Fruit fly (Drosophila melanogaster) whole organism, wandering third instar larva: ENCODE measurements around the gene Blimp-1.

Experiments
- Abd-B ChIP-seq: fragments of >200 bp; optimal IDR thresholded peaks from 2 replicates; lab custom pipeline; 2017; ENCODE audit warnings: missing biosample characterization, missing genetic modification characterization
- CG32264 ChIP-seq: fragments of 200-800 bp; sonication (Bioruptor generic); optimal IDR thresholded peaks from 2 replicates; lab custom pipeline; 2016; ENCODE audit warnings: missing biosample characterization, missing genetic modification characterization
- CrebA ChIP-seq: fragments of 200-800 bp; sonication (Bioruptor generic); optimal IDR thresholded peaks from 2 replicates; lab custom pipeline; 2016; ENCODE audit warnings: missing biosample characterization, mild to moderate bottlenecking, missing genetic modification characterization, borderline replicate concordance
- Dfd ChIP-seq: fragments of >200 bp; optimal IDR thresholded peaks from 2 replicates; lab custom pipeline; 2017; ENCODE audit warnings: missing biosample characterization, missing genetic modification characterization
- Dif ChIP-seq: fragments of 200-275, 200-300 bp; sonication (Bioruptor generic); optimal IDR thresholded peaks from 2 replicates; lab custom pipeline; 2018; ENCODE audit warnings: missing biosample characterization, missing genetic modification characterization; ENCODE audit not compliant: partially characterized antibody
- GATAd ChIP-seq: sonication (Bioruptor generic); optimal IDR thresholded peaks from 2 replicates; lab custom pipeline; 2016; ENCODE audit warnings: missing biosample characterization, missing genetic modification characterization
- HLH106 ChIP-seq: fragments of 200-800 bp; optimal IDR thresholded peaks from 3 replicates; lab custom pipeline; 2019; ENCODE audit warnings: missing biosample characterization, mild to moderate bottlenecking, missing genetic modification characterization, moderate library complexity
- Hnf4 ChIP-seq: fragments of 200-800 bp; sonication (Bioruptor generic); optimal IDR thresholded peaks from 2 replicates; lab custom pipeline; 2016; ENCODE audit warnings: missing biosample characterization, mild to moderate bottlenecking, missing genetic modification characterization
- Hr78 ChIP-seq: fragments of >200 bp; optimal IDR thresholded peaks from 2 replicates; lab custom pipeline; 2017; ENCODE audit warnings: missing biosample characterization, missing genetic modification characterization
- Hr83 ChIP-seq: fragments of 200-300 bp; sonication (Bioruptor generic); optimal IDR thresholded peaks from 2 replicates; lab custom pipeline; 2016; ENCODE audit warnings: missing biosample characterization, mild to moderate bottlenecking, missing genetic modification characterization, moderate library complexity; ENCODE audit not compliant: poor library complexity, severe bottlenecking
- Mio ChIP-seq: sonication (Bioruptor generic); optimal IDR thresholded peaks from 2 replicates; lab custom pipeline; 2016; ENCODE audit warnings: missing biosample characterization, missing genetic modification characterization
- Myc ChIP-seq: fragments of >200 bp; optimal IDR thresholded peaks from 2 replicates; lab custom pipeline; 2017
- N ChIP-seq: fragments of >200 bp; optimal IDR thresholded peaks from 2 replicates; lab custom pipeline; 2018; ENCODE audit warnings: missing biosample characterization, missing external identifiers, missing genetic modification characterization
- OdsH ChIP-seq: fragments of 200-800 bp; sonication (Bioruptor generic); optimal IDR thresholded peaks from 2 replicates; lab custom pipeline; 2016; ENCODE audit warnings: missing biosample characterization, mild to moderate bottlenecking, missing genetic modification characterization
- Sp1 ChIP-seq: fragments of 200-800 bp; sonication (Bioruptor generic); optimal IDR thresholded peaks from 3 replicates; lab custom pipeline; 2019; ENCODE audit warnings: missing biosample characterization, mild to moderate bottlenecking, missing genetic modification characterization, moderate library complexity
- br ChIP-seq: fragments of 200-800 bp; sonication (Bioruptor generic); optimal IDR thresholded peaks from 2 replicates; lab custom pipeline; 2016; ENCODE audit warnings: missing biosample characterization, missing genetic modification characterization
- brk ChIP-seq: fragments of 200-800 bp; sonication (Bioruptor generic); optimal IDR thresholded peaks from 2 replicates; lab custom pipeline; 2016; ENCODE audit warnings: missing biosample characterization, mild to moderate bottlenecking, missing genetic modification characterization
- dl ChIP-seq, 2 experiments: fragments of 175-275, 200-275 bp in 1 of 2; fragments of 200-275 bp in 1 of 2; sonication (Bioruptor generic); optimal IDR thresholded peaks; lab custom pipeline; 2018; ENCODE audit warnings: mild to moderate bottlenecking in 2 of 2, missing biosample characterization in 2 of 2, missing genetic modification characterization in 2 of 2, moderate library complexity in 2 of 2; ENCODE audit not compliant: partially characterized antibody in 2 of 2, insufficient read depth in 1 of 2
- dmrt93B ChIP-seq: fragments of 200-800 bp; sonication (Bioruptor generic); optimal IDR thresholded peaks from 2 replicates; lab custom pipeline; 2018; ENCODE audit warnings: missing biosample characterization, mild to moderate bottlenecking, missing genetic modification characterization
- dsf ChIP-seq: sonication (Bioruptor generic); optimal IDR thresholded peaks from 2 replicates; lab custom pipeline; 2016; ENCODE audit warnings: missing biosample characterization, missing genetic modification characterization, borderline replicate concordance
- ey ChIP-seq: fragments of 200-800 bp; sonication (Bioruptor generic); optimal IDR thresholded peaks from 2 replicates; lab custom pipeline; 2016; ENCODE audit warnings: missing biosample characterization, missing genetic modification characterization
- foxo ChIP-seq, 2 experiments: fragments of 200-800 bp; sonication (Bioruptor generic); optimal IDR thresholded peaks; 2 replicates in 1 of 2; 3 replicates in 1 of 2; lab custom pipeline; 2016 to 2017; ENCODE audit warnings: missing biosample characterization in 2 of 2, missing genetic modification characterization in 2 of 2
- fru ChIP-seq: fragments of 200-800 bp; sonication (Bioruptor generic); optimal IDR thresholded peaks from 3 replicates; lab custom pipeline; 2016; ENCODE audit warnings: missing biosample characterization, mild to moderate bottlenecking, missing genetic modification characterization
- jim ChIP-seq: fragments of 175-275, 200-325 bp; sonication (Bioruptor generic); optimal IDR thresholded peaks from 2 replicates; lab custom pipeline; 2016; ENCODE audit warnings: missing biosample characterization, mild to moderate bottlenecking, missing genetic modification characterization
- lola ChIP-seq: fragments of >200 bp; optimal IDR thresholded peaks from 2 replicates; lab custom pipeline; 2017; ENCODE audit warnings: missing biosample characterization, missing genetic modification characterization
- pan ChIP-seq: fragments of >200 bp; optimal IDR thresholded peaks from 2 replicates; lab custom pipeline; 2017
- psq ChIP-seq: fragments of 200-800 bp; sonication (Bioruptor generic); optimal IDR thresholded peaks from 3 replicates; lab custom pipeline; 2017; ENCODE audit warnings: missing biosample characterization, mild to moderate bottlenecking, missing genetic modification characterization, moderate library complexity
- rgr ChIP-seq: fragments of 200-800 bp; sonication (Bioruptor generic); optimal IDR thresholded peaks from 3 replicates; lab custom pipeline; 2016; ENCODE audit warnings: missing biosample characterization, mild to moderate bottlenecking, missing genetic modification characterization
- sv ChIP-seq: fragments of 200-800 bp; sonication (Bioruptor generic); optimal IDR thresholded peaks from 3 replicates; lab custom pipeline; 2016; ENCODE audit warnings: missing biosample characterization, missing genetic modification characterization
- tai ChIP-seq: sonication (Bioruptor generic); optimal IDR thresholded peaks from 2 replicates; lab custom pipeline; 2016; ENCODE audit warnings: missing biosample characterization, missing genetic modification characterization
- woc ChIP-seq: sonication (Bioruptor generic); optimal IDR thresholded peaks from 2 replicates; lab custom pipeline; 2016; ENCODE audit warnings: missing biosample characterization, mild to moderate bottlenecking, missing genetic modification characterization

Gene Blimp-1

dm6 chr3L:5655751-5656276, 25.0 kb downstream of the Blimp-1 start:
- TF ChIP-seq dl (GFP tag; optimal IDR thresholded peaks at IDR 0.05; lab: Kevin White, UChicago; ENCODE audit: insufficient read depth in 1 of 2, partially characterized antibody in 2 of 2) (no peak), Sp1 (GFP tag; lab: Kevin White, UChicago) (no peak), GATAd (GFP tag; lab: Kevin White, UChicago) (no peak), Dif (no peak), CrebA (GFP tag; lab: Kevin White, UChicago) (no peak), brk (GFP tag; lab: Kevin White, UChicago) (no peak), tai (GFP tag; lab: Kevin White, UChicago) (no peak), rgr (GFP tag; lab: Kevin White, UChicago) (no peak), Mio (no peak), OdsH (no peak), pan (no peak)

- TF ChIP-seq pan (no peak), lola (GFP tag; lab: Kevin White, UChicago) (no peak), tai (GFP tag; lab: Kevin White, UChicago) (no peak), CG32264 (GFP tag; lab: Kevin White, UChicago) (no peak), fru (GFP tag; lab: Kevin White, UChicago) (no peak), br (no peak), dsf (GFP tag; lab: Kevin White, UChicago) (no peak), N (no peak), Myc (no peak), foxo (GFP tag; optimal IDR thresholded peaks at IDR 0.05; lab: Kevin White, UChicago) (no peak), HLH106 (no peak), woc (GFP tag; lab: Kevin White, UChicago) (no peak)
Observed at dm6 chr3L:5657221-5657963, 26.6 kb downstream of the Blimp-1 start, which contains the start of gene sif. TSS of gene sif (plus strand) at chr3L:5657913.

- TF ChIP-seq Dfd (GFP tag; lab: Kevin White, UChicago) (peak; percentile 15), Sp1 (GFP tag; lab: Kevin White, UChicago) (no peak), psq (GFP tag; lab: Kevin White, UChicago) (no peak)
Observed at dm6 chr3L:5658368-5658767, 27.6 kb downstream of the Blimp-1 start.

- TF ChIP-seq fru (GFP tag; lab: Kevin White, UChicago): no peak
- no peak for TF ChIP-seq tai (GFP tag; lab: Kevin White, UChicago)
- TF ChIP-seq dsf (GFP tag; lab: Kevin White, UChicago): no peak
- no peak for TF ChIP-seq Myc
- TF ChIP-seq foxo (GFP tag; optimal IDR thresholded peaks at IDR 0.05; lab: Kevin White, UChicago): no peak
- no peak for TF ChIP-seq psq (GFP tag; lab: Kevin White, UChicago)
- no peak for TF ChIP-seq lola (GFP tag; lab: Kevin White, UChicago)
- no peak for TF ChIP-seq Abd-B (GFP tag; lab: Kevin White, UChicago)
- TF ChIP-seq GATAd (GFP tag; lab: Kevin White, UChicago): no peak
- no peak for TF ChIP-seq Hr78 (GFP tag; lab: Kevin White, UChicago)
- no peak for TF ChIP-seq Hr83 (GFP tag; lab: Kevin White, UChicago)
- TF ChIP-seq Sp1 (GFP tag; lab: Kevin White, UChicago): no peak
- no peak for TF ChIP-seq ey (GFP tag; lab: Kevin White, UChicago)
- TF ChIP-seq Dif: no peak
- TF ChIP-seq Hnf4 (GFP tag; lab: Kevin White, UChicago): no peak
- TF ChIP-seq jim (GFP tag; lab: Kevin White, UChicago): no peak
- no peak for TF ChIP-seq CrebA (GFP tag; lab: Kevin White, UChicago)
Observed at dm6 chr3L:5662071-5662470, 31.3 kb downstream of the Blimp-1 start, which contains the start of gene Sse. TSS of gene Sse (minus strand) at chr3L:5662247.

- TF ChIP-seq Dfd (GFP tag; lab: Kevin White, UChicago) (no peak), GATAd (GFP tag; lab: Kevin White, UChicago) (no peak), Hr83 (GFP tag; lab: Kevin White, UChicago) (no peak), dmrt93B (GFP tag; lab: Kevin White, UChicago) (no peak), sv (GFP tag; lab: Kevin White, UChicago) (no peak), dsf (GFP tag; lab: Kevin White, UChicago) (no peak), br (no peak)
Observed at dm6 chr3L:5663250-5663649, 32.5 kb downstream of the Blimp-1 start.
